Fruit fly (Drosophila melanogaster): ENCODE measurements around the gene CG9948.

CG9948 gene

dm6 chr3L:6955254-6956229 lies at the start of gene CG9948, which contains the start of gene CG10077 (continued):
- peak; percentile 83 for TF ChIP-seq CG11762 (GFP tag; optimal IDR thresholded peaks at IDR 0.05; ENCODE audit: insufficient read depth)
- TF ChIP-seq Hr4 (GFP tag; optimal IDR thresholded peaks at IDR 0.05), result peak; percentile 92
- TF ChIP-seq CG11294 (GFP tag; IDR thresholded peaks at IDR 0.05), result peak; percentile 85
- TF ChIP-seq CG9139 (GFP tag; optimal IDR thresholded peaks at IDR 0.05), result peak; percentile 69
- TF ChIP-seq salr (GFP tag; optimal IDR thresholded peaks at IDR 0.05), result peak in 1 of 2 experiments; percentile 74
- TF ChIP-seq Met (GFP tag; optimal IDR thresholded peaks at IDR 0.05), result peak; percentile 90
- peak; percentile 83 for TF ChIP-seq Hr39 (GFP tag; optimal IDR thresholded peaks at IDR 0.05)
- TF ChIP-seq Hr38 (GFP tag; optimal IDR thresholded peaks at IDR 0.05), result no peak
- no peak for TF ChIP-seq spab (GFP tag; optimal IDR thresholded peaks at IDR 0.05)
- peak; percentile 90 for TF ChIP-seq achi (GFP tag; optimal IDR thresholded peaks at IDR 0.05)

- peak; percentile 13 for TF ChIP-seq svp (GFP tag)
- TF ChIP-seq CG15336 (GFP tag; IDR thresholded peaks at IDR 0.05), result no peak
Observed at dm6 chr3L:6906758-6907157, 49.0 kb upstream of the CG9948 start.

- TF ChIP-seq Eip78C (GFP tag) (no peak), Ets21C (GFP tag; optimal IDR thresholded peaks at IDR 0.05) (no peak), CG6276 (GFP tag; optimal IDR thresholded peaks at IDR 0.05) (no peak), CG3919 (GFP tag; optimal IDR thresholded peaks at IDR 0.05) (no peak), svp (GFP tag) (no peak), acj6 (GFP tag; optimal IDR thresholded peaks at IDR 0.05) (no peak), CG9139 (GFP tag; optimal IDR thresholded peaks at IDR 0.05) (no peak), fd85E (GFP tag; optimal IDR thresholded peaks at IDR 0.05) (no peak), CG6854 (GFP tag; optimal IDR thresholded peaks at IDR 0.05) (no peak), CG8632 (GFP tag; optimal IDR thresholded peaks at IDR 0.05) (no peak), CG7368 (GFP tag; optimal IDR thresholded peaks at IDR 0.05) (no peak), CG16779 (tag; optimal IDR thresholded peaks at IDR 0.05) (no peak), Eip93F (GFP tag; optimal IDR thresholded peaks at IDR 0.05) (no peak), CG6792 (GFP tag; optimal IDR thresholded peaks at IDR 0.05) (no peak), Sox102F (GFP tag; optimal IDR thresholded peaks at IDR 0.05) (no peak), CG10631 (GFP tag; optimal IDR thresholded peaks at IDR 0.05) (no peak), pdm3 (GFP tag; optimal IDR thresholded peaks at IDR 0.05) (no peak), topi (GFP tag; optimal IDR thresholded peaks at IDR 0.05) (no peak), Sox14 (GFP tag; optimal IDR thresholded peaks at IDR 0.05) (no peak)
Observed at dm6 chr3L:6911219-6911618, 44.6 kb upstream of the CG9948 start.

- no peak for TF ChIP-seq Hr4 (GFP tag; optimal IDR thresholded peaks at IDR 0.05)
- peak; percentile 7 for TF ChIP-seq svp (GFP tag)
Observed at dm6 chr3L:6913823-6914222, 42.0 kb upstream of the CG9948 start.

- TF ChIP-seq CG32006 (GFP tag; optimal IDR thresholded peaks at IDR 0.05) (no peak), CG4318 (GFP tag; optimal IDR thresholded peaks at IDR 0.05) (no peak), fd59A (GFP tag; optimal IDR thresholded peaks at IDR 0.05) (no peak), pdm3 (GFP tag; optimal IDR thresholded peaks at IDR 0.05) (no peak), CG34406 (GFP tag; optimal IDR thresholded peaks at IDR 0.05) (no peak), spab (GFP tag; optimal IDR thresholded peaks at IDR 0.05) (no peak), CG8319 (GFP tag; optimal IDR thresholded peaks at IDR 0.05) (no peak), CG6792 (GFP tag; optimal IDR thresholded peaks at IDR 0.05) (no peak), CG6276 (GFP tag; optimal IDR thresholded peaks at IDR 0.05) (no peak), ss (GFP tag; optimal IDR thresholded peaks at IDR 0.05) (no peak), net (GFP tag; optimal IDR thresholded peaks at IDR 0.05) (no peak), Lpt (GFP tag; optimal IDR thresholded peaks at IDR 0.05) (no peak)
Observed at dm6 chr3L:6914776-6915175, 41.0 kb upstream of the CG9948 start, which contains the start of gene Prat2. Gene Prat2 (minus strand): TSS chr3L:6914876.

All from whole organism, prepupa.